Worm (Caenorhabditis elegans) whole organism, L3 larva: ENCODE data around the gene ceh-19.

Experiments
- ceh-82 ChIP-seq: fragments of 150-350 bp; optimal IDR thresholded peaks from 2 replicates; lab custom pipeline; 2014; ENCODE audit warnings: missing biosample characterization, missing genetic modification characterization
- daf-12 ChIP-seq: fragments of 150-350 bp; optimal IDR thresholded peaks from 2 replicates; lab custom pipeline; 2014; ENCODE audit warnings: missing biosample characterization, missing genetic modification reagents, missing genetic modification characterization
- elt-2 ChIP-seq: sonication (generic microtip); optimal IDR thresholded peaks from 2 replicates; lab custom pipeline; 2016; ENCODE audit warnings: missing genetic modification reagents, mild to moderate bottlenecking, missing genetic modification characterization, missing compliant biosample characterization
- pha-4 ChIP-seq: fragments of 150-350 bp; optimal IDR thresholded peaks from 2 replicates; lab custom pipeline; 2014; ENCODE audit warnings: missing biosample characterization, missing genetic modification reagents, missing genetic modification characterization

- TF ChIP-seq daf-12 (tag; lab: Kevin White, UChicago): no peak
- no peak for TF ChIP-seq ceh-82 (tag; lab: Kevin White, UChicago)
- no peak for TF ChIP-seq pha-4
- no peak for TF ChIP-seq elt-2
Measured at ce11 chrIV:7927218-7927617, 28.5 kb downstream of the ceh-19 start, which contains the start of gene C49H3.12.
